Worm (Caenorhabditis elegans) whole organism, midembryonic: Measurements from ENCODE around the gene T04F3.4.

Experiments
- T22C8.4 ChIP-seq: fragments of 200-800 bp; sonication (Bioruptor generic); IDR thresholded peaks from 2 replicates; pipeline ENCODE4 v1.3.6; 2022; ENCODE audit warnings: missing genetic modification characterization, missing compliant biosample characterization
- flt-1 ChIP-seq: fragments of 200-800 bp; sonication (Bioruptor generic); IDR thresholded peaks from 2 replicates; pipeline ENCODE4 v1.3.6; 2022; ENCODE audit warnings: missing genetic modification characterization, missing compliant biosample characterization
- klf-2 ChIP-seq: fragments of 200-800 bp; sonication (Bioruptor generic); conservative IDR thresholded peaks from 2 replicates; pipeline ENCODE4 v1.3.6; 2022; ENCODE audit warnings: missing genetic modification reagents, missing genetic modification characterization, missing compliant biosample characterization
- med-1 ChIP-seq: sonication (generic microtip); optimal IDR thresholded peaks from 2 replicates; lab custom pipeline; 2017; ENCODE audit warnings: missing genetic modification characterization, mild to moderate bottlenecking, missing compliant biosample characterization, antibody characterized with exemption, missing genetic modification reagents; ENCODE audit not compliant: insufficient read depth
- ref-1 ChIP-seq: fragments of 200-800 bp; sonication (Bioruptor generic); conservative IDR thresholded peaks from 2 replicates; pipeline ENCODE4 v1.3.6; 2022; ENCODE audit warnings: missing genetic modification reagents, missing genetic modification characterization, missing compliant biosample characterization
- tab-1 ChIP-seq: fragments of 200-800 bp; sonication (Bioruptor generic); IDR thresholded peaks from 2 replicates; pipeline ENCODE4 v1.3.6; 2022; ENCODE audit warnings: missing genetic modification characterization, missing compliant biosample characterization
- ztf-23 ChIP-seq: fragments of 200-800 bp; sonication (Bioruptor generic); IDR thresholded peaks from 2 replicates; pipeline ENCODE4 v1.3.6; 2022; ENCODE audit warnings: missing genetic modification reagents, missing genetic modification characterization, missing compliant biosample characterization
- ztf-29 ChIP-seq: fragments of 200-800 bp; sonication (Bioruptor generic); IDR thresholded peaks from 2 replicates; pipeline ENCODE4 v1.3.6; 2022; ENCODE audit warnings: missing genetic modification reagents, missing genetic modification characterization, missing compliant biosample characterization

DNA sequence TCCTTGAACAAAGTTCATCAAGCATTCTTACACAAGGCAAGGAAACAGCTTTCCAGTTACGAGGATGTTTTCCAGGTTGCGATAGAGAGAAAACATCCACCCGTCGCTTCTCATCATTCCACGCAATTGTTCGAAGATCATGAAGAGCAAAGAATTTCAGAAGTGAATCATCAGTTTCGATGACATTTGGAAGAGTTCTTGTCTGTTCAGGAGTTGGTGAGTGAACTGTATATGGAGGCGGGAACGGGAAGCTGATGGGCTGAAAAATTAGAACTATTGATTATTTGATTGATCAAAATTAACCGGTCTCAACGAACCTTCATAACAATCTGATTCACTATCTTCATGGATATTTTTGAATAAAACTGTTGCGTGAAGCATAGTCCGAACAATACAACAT is 30.8 kb downstream of the T04F3.4 start:
- no peak for TF ChIP-seq tab-1 (GFP tag; lab: Robert Waterston, UW)
- TF ChIP-seq flt-1 (GFP tag; lab: Robert Waterston, UW) = no peak
- TF ChIP-seq ref-1 (GFP tag; lab: Robert Waterston, UW) = no peak
- no peak for TF ChIP-seq med-1 (GFP tag; lab: Kevin White, UChicago)
- TF ChIP-seq ztf-23 (GFP tag; lab: Robert Waterston, UW) = no peak
- TF ChIP-seq T22C8.4 (GFP tag; lab: Robert Waterston, UW) = no peak
- TF ChIP-seq klf-2 (GFP tag; lab: Robert Waterston, UW) = no peak
- TF ChIP-seq ztf-29 (GFP tag; lab: Robert Waterston, UW) = no peak
